Worm (Caenorhabditis elegans) whole organism, late embryonic: ENCODE measurements around the gene C55A6.3.

Experiments
- C38D4.7 ChIP-seq: fragments of 200-800 bp; sonication (Bioruptor generic); optimal IDR thresholded peaks from 2 replicates; lab custom pipeline; 2018; ENCODE audit warnings: mild to moderate bottlenecking, missing genetic modification characterization, moderate library complexity, missing compliant biosample characterization
- K02D7.2 ChIP-seq: sonication (generic microtip); optimal IDR thresholded peaks from 2 replicates; lab custom pipeline; 2017; ENCODE audit warnings: mild to moderate bottlenecking, missing genetic modification characterization, missing compliant biosample characterization
- Y22D7AL.16 ChIP-seq: sonication (generic microtip); optimal IDR thresholded peaks from 2 replicates; lab custom pipeline; 2016; ENCODE audit warnings: missing genetic modification characterization, missing compliant biosample characterization
- ceh-14 ChIP-seq: sonication (generic microtip); optimal IDR thresholded peaks from 2 replicates; lab custom pipeline; 2016; ENCODE audit warnings: missing genotype, missing genetic modification characterization, missing compliant biosample characterization
- ceh-18 ChIP-seq: sonication (generic microtip); optimal IDR thresholded peaks from 2 replicates; lab custom pipeline; 2016; ENCODE audit warnings: missing genetic modification characterization, missing compliant biosample characterization
- ceh-22 ChIP-seq: sonication (generic microtip); optimal IDR thresholded peaks from 2 replicates; lab custom pipeline; 2017; ENCODE audit warnings: missing biosample characterization, missing genetic modification characterization
- ceh-30 ChIP-seq: fragments of 150-350 bp; optimal IDR thresholded peaks from 2 replicates; lab custom pipeline; 2014; ENCODE audit warnings: missing biosample characterization, missing genetic modification characterization
- ceh-34 ChIP-seq: sonication (generic microtip); optimal IDR thresholded peaks from 2 replicates; lab custom pipeline; 2016; ENCODE audit warnings: mild to moderate bottlenecking, missing genetic modification characterization, missing compliant biosample characterization
- ceh-6 ChIP-seq: fragments of 200-800 bp; sonication (Bioruptor generic); optimal IDR thresholded peaks from 2 replicates; lab custom pipeline; 2018; ENCODE audit warnings: mild to moderate bottlenecking, missing genetic modification characterization, missing compliant biosample characterization
- elt-2 ChIP-seq: sonication (generic microtip); optimal IDR thresholded peaks from 2 replicates; lab custom pipeline; 2016; ENCODE audit warnings: missing genetic modification reagents, missing genetic modification characterization, missing compliant biosample characterization
- elt-4 ChIP-seq: sonication (generic microtip); optimal IDR thresholded peaks from 2 replicates; lab custom pipeline; 2016; ENCODE audit warnings: missing genetic modification characterization, missing compliant biosample characterization
- ets-4 ChIP-seq: sonication (generic microtip); optimal IDR thresholded peaks from 2 replicates; lab custom pipeline; 2016; ENCODE audit warnings: missing genetic modification characterization, missing compliant biosample characterization
- eyg-1 ChIP-seq: sonication (generic microtip); optimal IDR thresholded peaks from 2 replicates; lab custom pipeline; 2016; ENCODE audit warnings: missing genotype, missing genetic modification characterization, missing compliant biosample characterization
- hlh-13 ChIP-seq: fragments of 200-800 bp; sonication (Bioruptor generic); optimal IDR thresholded peaks from 2 replicates; lab custom pipeline; 2018; ENCODE audit warnings: mild to moderate bottlenecking, missing genetic modification characterization, missing compliant biosample characterization
- hlh-15 ChIP-seq: sonication (generic microtip); optimal IDR thresholded peaks from 2 replicates; lab custom pipeline; 2016; ENCODE audit warnings: missing genetic modification characterization, missing compliant biosample characterization
- hlh-30 ChIP-seq: sonication (generic microtip); optimal IDR thresholded peaks from 2 replicates; lab custom pipeline; 2017; ENCODE audit warnings: antibody characterized with exemption, missing genetic modification characterization, missing compliant biosample characterization; ENCODE audit not compliant: insufficient read depth
- hlh-6 ChIP-seq: sonication (generic microtip); optimal IDR thresholded peaks from 2 replicates; lab custom pipeline; 2016; ENCODE audit warnings: missing genotype, missing genetic modification characterization, missing compliant biosample characterization
- hlh-8 ChIP-seq: sonication (generic microtip); optimal IDR thresholded peaks from 2 replicates; lab custom pipeline; 2016; ENCODE audit warnings: missing genotype, missing genetic modification characterization, missing compliant biosample characterization
- lim-6 ChIP-seq: sonication (generic microtip); optimal IDR thresholded peaks from 2 replicates; lab custom pipeline; 2016; ENCODE audit warnings: missing genetic modification characterization, missing compliant biosample characterization
- madf-2 ChIP-seq: sonication (generic microtip); optimal IDR thresholded peaks from 2 replicates; lab custom pipeline; 2017; ENCODE audit warnings: missing genetic modification characterization, missing compliant biosample characterization
- nfya-1 ChIP-seq: sonication (generic microtip); optimal IDR thresholded peaks from 2 replicates; lab custom pipeline; 2017; ENCODE audit warnings: missing genetic modification characterization, mild to moderate bottlenecking, missing compliant biosample characterization, antibody characterized with exemption, moderate library complexity
- nhr-11 ChIP-seq: fragments of 150-350 bp; optimal IDR thresholded peaks from 2 replicates; lab custom pipeline; 2014; ENCODE audit warnings: missing biosample characterization, missing genetic modification characterization
- nhr-232 ChIP-seq: sonication (generic microtip); optimal IDR thresholded peaks from 2 replicates; lab custom pipeline; 2016; ENCODE audit warnings: missing genetic modification characterization, missing compliant biosample characterization
- odd-2 ChIP-seq: sonication (generic microtip); optimal IDR thresholded peaks from 2 replicates; lab custom pipeline; 2017; ENCODE audit warnings: antibody characterized with exemption, mild to moderate bottlenecking, missing genetic modification characterization, missing compliant biosample characterization
- pag-3 ChIP-seq: sonication (generic microtip); optimal IDR thresholded peaks from 2 replicates; lab custom pipeline; 2016; ENCODE audit warnings: missing compliant biosample characterization, missing genetic modification characterization, borderline replicate concordance
- pat-9 ChIP-seq: fragments of 200-800 bp; sonication (Bioruptor generic); optimal IDR thresholded peaks from 2 replicates; lab custom pipeline; 2018; ENCODE audit warnings: mild to moderate bottlenecking, missing genetic modification characterization, moderate library complexity, missing compliant biosample characterization
- pha-4 ChIP-seq: fragments of 150-350 bp; optimal IDR thresholded peaks from 2 replicates; lab custom pipeline; 2018; ENCODE audit warnings: missing biosample characterization, missing genetic modification reagents, missing genetic modification characterization
- ref-2 ChIP-seq: sonication (generic microtip); optimal IDR thresholded peaks from 2 replicates; lab custom pipeline; 2016; ENCODE audit warnings: missing genetic modification characterization, missing compliant biosample characterization
- sox-2 ChIP-seq: fragments of 200-800 bp; sonication (Bioruptor generic); IDR thresholded peaks from 2 replicates; pipeline ENCODE4 v1.3.6; 2022; ENCODE audit warnings: missing genetic modification reagents, missing genetic modification characterization, missing compliant biosample characterization
- tbx-2 ChIP-seq: sonication (generic microtip); optimal IDR thresholded peaks from 2 replicates; lab custom pipeline; 2016; ENCODE audit warnings: missing genetic modification characterization, missing compliant biosample characterization
- ttx-3 ChIP-seq: sonication (generic microtip); optimal IDR thresholded peaks from 2 replicates; lab custom pipeline; 2016; ENCODE audit warnings: missing genetic modification reagents, missing genetic modification characterization, missing compliant biosample characterization
- unc-86 ChIP-seq: sonication (generic microtip); optimal IDR thresholded peaks from 2 replicates; lab custom pipeline; 2016; ENCODE audit warnings: missing genetic modification characterization, missing compliant biosample characterization
- zip-5 ChIP-seq: sonication (generic microtip); optimal IDR thresholded peaks from 2 replicates; lab custom pipeline; 2016; ENCODE audit warnings: missing genetic modification characterization, missing compliant biosample characterization

C55A6.3 gene

DNA sequence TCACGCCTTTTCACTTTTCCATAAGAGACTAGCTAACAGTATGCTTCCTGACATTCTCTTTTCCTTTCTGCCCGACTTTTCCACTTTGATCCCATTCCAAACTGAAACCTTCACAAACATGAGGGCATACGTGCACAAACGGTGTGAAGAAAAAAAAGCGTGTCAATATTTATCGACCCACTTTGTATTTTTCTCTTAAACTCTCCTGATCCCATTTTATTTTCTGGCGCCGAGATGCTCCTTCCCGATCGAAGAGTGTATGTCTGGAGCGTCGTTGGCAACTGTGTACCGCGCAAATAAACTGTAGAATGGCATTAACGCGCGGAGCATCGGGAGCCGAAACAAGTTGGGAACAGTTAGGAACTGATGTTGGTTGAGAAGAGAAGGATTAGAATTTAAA lies 16.2 kb upstream of the C55A6.3 start:
- TF ChIP-seq elt-2 (no peak), ceh-18 (tag; lab: Kevin White, UChicago) (peak; percentile 6), C38D4.7 (no peak), ceh-14 (tag; lab: Kevin White, UChicago) (no peak)

DNA sequence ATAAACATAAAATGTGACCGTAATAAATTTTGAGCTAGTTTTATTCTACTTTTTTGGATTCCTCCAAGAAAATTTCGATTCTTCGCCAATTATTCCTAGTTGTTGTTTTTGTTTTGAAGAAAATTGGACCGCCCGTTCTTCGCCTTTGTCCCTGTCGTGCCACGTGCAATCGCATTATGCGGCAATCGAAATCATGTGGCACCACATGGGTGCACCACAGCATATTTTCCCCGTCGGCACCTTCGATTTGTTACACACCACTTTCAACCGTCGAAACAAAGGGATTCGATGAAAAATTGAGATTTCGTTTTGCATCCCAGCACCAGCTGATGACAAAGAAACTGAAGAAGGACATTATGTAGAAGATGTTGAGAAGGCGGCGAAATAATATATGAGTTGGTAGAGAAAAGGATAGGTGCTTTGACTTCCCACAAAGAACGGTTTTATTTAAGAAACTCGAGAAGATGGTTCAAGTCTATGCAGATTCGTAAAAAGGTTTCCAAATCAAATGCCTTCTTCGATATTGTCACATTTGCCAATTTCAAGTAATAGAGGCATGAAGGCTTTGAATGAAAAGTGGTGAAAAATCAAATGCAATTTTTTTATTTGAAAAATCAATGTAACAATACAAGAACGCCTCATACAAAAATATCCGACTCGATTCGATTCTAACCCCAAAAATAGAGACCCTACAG lies 15.4 kb upstream of the C55A6.3 start:
- TF ChIP-seq hlh-8 = peak; percentile 71
- TF ChIP-seq hlh-6 (tag; lab: Kevin White, UChicago) = no peak
- TF ChIP-seq hlh-30 (tag; lab: Kevin White, UChicago) = peak; percentile 63
- no peak for TF ChIP-seq elt-2
- TF ChIP-seq ref-2 (tag; lab: Kevin White, UChicago) = peak; percentile 14
- no peak for TF ChIP-seq Y22D7AL.16 (tag; lab: Kevin White, UChicago)
- TF ChIP-seq eyg-1 (tag; lab: Kevin White, UChicago) = no peak
- TF ChIP-seq elt-4 = no peak
- TF ChIP-seq pha-4 (tag; lab: Kevin White, UChicago) = no peak
- no peak for TF ChIP-seq ttx-3 (tag; lab: Kevin White, UChicago)
- TF ChIP-seq madf-2 (tag; lab: Kevin White, UChicago) = no peak
- TF ChIP-seq ets-4 = no peak
- TF ChIP-seq pag-3 = no peak
- no peak for TF ChIP-seq nhr-11 (tag; lab: Kevin White, UChicago)
- no peak for TF ChIP-seq ceh-22 (tag; lab: Kevin White, UChicago)

DNA sequence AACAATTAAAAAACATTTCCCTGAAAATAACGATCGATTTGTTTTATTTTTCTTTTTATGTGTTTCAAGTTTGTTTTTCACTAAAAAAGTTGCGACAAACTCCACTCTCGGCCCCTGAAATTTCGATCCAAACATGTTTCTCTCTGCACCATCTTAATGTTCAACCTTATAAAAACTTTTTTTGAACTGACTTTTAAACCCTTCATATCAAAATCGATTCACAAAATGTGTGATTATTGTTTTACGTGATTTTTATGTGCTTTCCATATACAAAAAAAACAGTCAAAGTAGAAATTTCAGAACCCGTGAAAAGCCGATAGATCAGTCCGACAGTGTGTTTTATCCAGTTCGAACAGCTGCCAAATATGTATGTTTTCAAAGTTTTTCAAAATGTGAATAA lies 14.2 kb upstream of the C55A6.3 start, which contains the start of gene ccch-1:
Gene ccch-1 (plus strand): TSS at position 301 of the 400 bp plus-strand sequence.
- no peak for TF ChIP-seq lim-6 (tag; lab: Kevin White, UChicago)
- no peak for TF ChIP-seq ceh-34 (tag; lab: Kevin White, UChicago)

ce11 chrV:11526927-11527491 lies 13.7 kb upstream of the C55A6.3 start:
- no peak for TF ChIP-seq unc-86
- TF ChIP-seq pat-9 (tag; lab: Kevin White, UChicago) = no peak
- no peak for TF ChIP-seq elt-2
- no peak for TF ChIP-seq pag-3
- TF ChIP-seq nhr-232 (tag; lab: Kevin White, UChicago) = no peak
- TF ChIP-seq odd-2 (tag; lab: Kevin White, UChicago) = no peak
- no peak for TF ChIP-seq ttx-3 (tag; lab: Kevin White, UChicago)
- no peak for TF ChIP-seq hlh-15 (tag; lab: Kevin White, UChicago)
- TF ChIP-seq K02D7.2 (tag; lab: Kevin White, UChicago) = no peak
- no peak for TF ChIP-seq sox-2
- no peak for TF ChIP-seq nfya-1 (tag; lab: Kevin White, UChicago)
- no peak for TF ChIP-seq hlh-13
- no peak for TF ChIP-seq zip-5 (tag; lab: Kevin White, UChicago)
- no peak for TF ChIP-seq ceh-30
- no peak for TF ChIP-seq ceh-6
- TF ChIP-seq tbx-2 = no peak

ce11 chrV:11525338-11525737 lies 12.0 kb upstream of the C55A6.3 start:
- peak; percentile 59 for TF ChIP-seq nfya-1 (tag; lab: Kevin White, UChicago)
- no peak for TF ChIP-seq elt-4
- TF ChIP-seq, all 69 proteins: peak for 1
